Worm (Caenorhabditis elegans) whole organism, dauer: ENCODE data around the gene W03C9.8.

Experiments
- unc-62 ChIP-seq: sonication (generic microtip); optimal IDR thresholded peaks from 2 replicates; lab custom pipeline; 2017; ENCODE audit warnings: missing biosample characterization, missing genetic modification reagents, missing genetic modification characterization

W03C9.8 gene

DNA sequence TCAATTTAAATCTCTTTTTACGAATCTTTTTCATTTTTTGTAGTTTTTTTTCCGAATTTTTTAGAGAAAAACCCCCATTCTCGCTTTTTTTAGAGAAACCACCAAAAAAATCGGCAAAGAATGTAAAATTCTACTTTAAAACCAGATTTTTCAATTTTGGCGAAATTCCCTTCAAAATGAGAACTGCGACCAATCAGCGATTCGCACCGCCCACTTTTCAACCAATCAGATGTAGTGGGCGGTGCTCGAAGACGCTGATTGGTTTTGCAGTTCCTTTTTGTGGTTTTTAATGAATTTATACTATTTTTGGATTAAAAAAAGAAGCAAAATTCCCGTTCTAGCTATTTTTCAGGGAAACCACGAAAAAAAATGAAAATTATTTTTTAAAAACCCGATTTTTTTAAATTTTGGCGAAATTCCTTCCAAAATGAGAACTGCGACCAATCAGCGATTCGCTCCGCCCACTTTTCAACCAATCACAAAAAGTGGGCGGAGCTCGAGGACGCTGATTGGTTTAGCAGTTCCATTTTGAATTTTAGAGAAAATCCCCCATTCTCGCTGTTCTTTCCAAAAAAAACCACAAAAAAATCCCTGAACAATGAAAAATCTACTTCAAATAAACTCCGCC, 22.6 kb downstream of the W03C9.8 start:
- no peak for TF ChIP-seq unc-62 (GFP tag; lab: Kevin White, UChicago)

DNA sequence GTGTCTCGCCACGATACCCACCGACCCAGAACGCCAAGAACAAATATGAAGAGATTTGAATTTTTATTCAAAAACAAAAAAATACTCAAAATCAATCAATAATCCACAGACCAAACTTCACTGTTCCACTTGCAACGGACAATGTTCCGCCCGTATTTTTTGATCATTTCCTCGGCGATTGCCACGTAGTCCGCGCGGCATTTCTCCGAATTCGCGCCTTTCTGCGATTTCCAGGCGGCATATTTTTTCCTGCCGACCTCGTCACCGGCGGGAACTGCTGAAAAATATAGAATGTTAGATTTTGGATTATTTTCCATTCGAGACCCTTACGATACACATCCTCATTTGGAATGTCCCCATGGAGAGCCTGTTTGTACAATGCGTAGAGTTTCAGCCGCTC, 23.7 kb downstream of the W03C9.8 start:
- no peak for TF ChIP-seq unc-62 (GFP tag; lab: Kevin White, UChicago)

DNA sequence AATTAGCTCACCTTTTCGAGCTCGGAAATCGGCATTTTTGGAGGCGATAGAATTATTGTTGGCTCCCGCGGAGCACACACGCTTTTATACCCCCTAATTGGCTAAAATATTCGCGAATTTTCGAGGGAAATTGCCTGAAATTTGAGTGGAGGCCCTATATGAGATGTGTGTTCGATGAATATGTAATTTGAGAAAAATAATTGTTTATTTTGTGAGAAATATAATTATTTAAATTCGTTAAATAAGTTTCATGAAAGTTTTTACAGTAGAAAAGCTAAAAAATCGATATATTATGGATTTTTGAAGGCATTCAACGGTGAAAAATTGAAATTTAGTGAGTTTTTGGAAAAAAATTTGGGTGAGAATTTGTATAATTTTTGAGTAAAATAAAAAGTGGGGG, 25.1 kb downstream of the W03C9.8 start, which contains the start of gene acbp-6:
TSS of gene acbp-6 (minus strand) at position 101 of the 400 bp plus-strand sequence.
- no peak for TF ChIP-seq unc-62 (GFP tag; lab: Kevin White, UChicago)

DNA sequence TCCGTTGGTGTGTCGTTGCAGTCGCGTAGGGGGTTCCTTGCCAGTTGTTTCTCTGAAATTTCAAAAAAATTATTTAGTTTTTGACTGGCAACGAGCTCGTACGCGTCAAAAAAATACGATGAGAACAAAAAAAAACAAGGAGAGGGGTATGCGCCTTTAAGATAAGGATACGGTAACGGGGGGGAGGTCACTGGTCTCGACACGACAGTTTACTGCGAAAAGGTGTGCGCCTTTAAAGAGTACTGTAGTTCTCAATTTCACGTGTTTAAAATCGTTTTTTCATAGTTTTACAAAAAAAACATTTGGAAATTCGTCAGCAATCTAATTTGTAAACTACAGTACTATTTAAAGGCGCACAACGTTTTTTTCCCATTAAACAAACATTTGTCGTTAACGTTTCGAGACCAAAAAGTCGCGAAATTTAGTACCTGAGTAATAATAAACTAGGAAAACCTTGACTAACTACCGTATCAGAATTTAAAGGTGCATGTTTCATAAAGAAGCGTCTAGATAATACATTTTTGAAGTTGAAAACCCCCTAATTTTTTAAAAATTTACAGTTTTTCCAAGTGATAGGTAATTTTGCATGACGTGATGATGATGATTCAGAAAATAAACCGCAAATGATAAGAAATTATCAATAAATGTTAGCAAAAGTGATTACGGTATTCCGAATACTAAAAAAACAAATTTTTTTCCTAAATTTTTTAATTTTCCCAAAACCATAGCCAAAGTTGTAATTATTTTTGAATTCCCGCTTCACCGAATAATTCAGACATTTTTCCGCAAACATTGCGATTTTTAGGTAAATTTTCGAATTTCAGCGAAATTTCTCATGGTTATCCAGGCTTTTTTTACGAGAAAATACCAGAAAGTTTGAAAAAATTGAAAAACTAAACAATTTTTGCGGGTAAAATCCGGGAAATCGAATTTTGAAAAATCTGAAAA, 25.8 kb downstream of the W03C9.8 start:
- TF ChIP-seq unc-62 (GFP tag; lab: Kevin White, UChicago) = no peak

DNA sequence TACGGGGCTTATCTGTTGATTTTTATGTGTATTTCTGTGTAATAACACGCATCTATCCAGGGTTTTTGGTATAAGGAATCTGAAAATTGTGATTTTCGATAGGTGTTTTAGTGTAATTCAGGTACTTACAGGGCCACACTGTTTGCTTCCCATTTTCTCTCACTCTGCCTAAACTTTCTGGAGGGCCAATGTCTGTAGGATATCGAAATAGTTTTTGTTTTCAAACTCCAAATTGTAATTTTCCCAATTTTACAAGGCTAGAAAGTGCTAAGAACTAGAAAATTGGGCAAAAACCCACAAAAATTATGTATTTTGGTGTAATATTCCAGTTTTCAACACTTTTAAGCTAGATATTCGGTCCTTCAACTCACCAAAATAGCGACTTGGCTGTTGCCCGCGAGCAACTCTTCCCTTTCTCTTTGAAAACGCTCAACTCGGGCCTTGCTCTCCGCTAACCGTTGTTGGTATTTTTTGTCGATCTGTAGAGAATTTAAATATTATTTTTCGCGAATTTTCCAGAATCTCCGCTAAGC, 28.2 kb downstream of the W03C9.8 start:
- no peak for TF ChIP-seq unc-62 (GFP tag; lab: Kevin White, UChicago)

DNA sequence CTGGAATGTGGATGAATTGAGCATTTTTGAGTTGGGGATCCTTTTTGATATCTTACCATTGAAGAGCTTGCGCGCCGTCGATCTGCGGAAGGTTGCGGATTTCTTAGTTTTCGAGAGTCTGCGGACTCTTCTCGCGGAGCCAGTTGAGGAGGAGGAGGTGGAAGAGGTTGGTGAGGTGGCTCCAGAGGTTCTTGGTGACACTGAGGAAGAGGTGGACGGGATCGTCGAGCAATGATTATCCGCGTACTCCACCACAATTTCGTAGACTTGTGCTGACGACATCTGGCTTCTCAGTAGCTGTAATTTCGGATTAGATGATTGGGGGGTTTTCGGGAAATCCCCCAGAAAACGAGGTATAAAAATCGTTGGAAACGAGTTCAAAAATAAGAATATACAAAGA, 28.8 kb downstream of the W03C9.8 start, which contains the start of gene Y17G7B.21:
TSS of gene Y17G7B.21 (minus strand) at position 299 of the 400 bp plus-strand sequence.
- TF ChIP-seq unc-62 (GFP tag; lab: Kevin White, UChicago) = no peak

DNA sequence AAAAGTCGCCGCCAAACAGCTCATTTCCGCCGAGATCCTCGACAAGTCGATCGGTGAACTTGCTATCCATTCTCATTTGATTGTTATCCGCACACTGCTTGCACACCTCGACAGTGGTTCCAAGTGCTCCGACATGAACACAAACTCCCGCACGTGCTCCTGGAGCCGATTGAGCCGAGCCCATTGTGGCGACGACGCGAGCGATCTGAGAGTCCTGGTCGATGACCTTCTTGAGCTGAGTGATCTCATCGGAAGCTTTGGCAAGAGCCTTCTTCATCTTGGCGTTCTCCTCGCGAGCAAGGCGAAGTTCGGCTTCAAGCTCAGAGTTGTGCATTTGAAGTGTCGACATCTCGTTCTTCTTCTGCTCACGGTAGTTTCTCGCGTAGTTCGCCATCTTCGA, 29.9 kb downstream of the W03C9.8 start:
- TF ChIP-seq unc-62 (GFP tag; lab: Kevin White, UChicago) = no peak

DNA sequence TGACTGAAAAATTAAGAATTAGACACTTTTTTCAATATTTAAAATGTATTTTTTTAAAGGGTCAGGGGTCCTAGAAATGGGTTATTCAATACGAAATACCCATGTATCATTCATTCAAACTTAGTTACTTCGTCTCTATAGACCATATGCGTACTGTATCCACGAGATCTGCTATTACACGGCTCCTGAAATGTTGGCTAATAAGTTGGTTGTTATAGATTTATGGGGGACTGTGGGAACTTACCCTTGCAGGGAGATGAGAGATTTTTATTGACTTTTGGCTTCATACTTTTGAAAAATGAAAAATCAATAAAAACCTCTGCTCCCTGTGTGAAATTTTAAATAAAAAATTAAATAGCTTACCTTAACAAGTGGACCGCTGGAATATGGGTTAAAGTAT, 30.4 kb downstream of the W03C9.8 start:
- no peak for TF ChIP-seq unc-62 (GFP tag; lab: Kevin White, UChicago)

DNA sequence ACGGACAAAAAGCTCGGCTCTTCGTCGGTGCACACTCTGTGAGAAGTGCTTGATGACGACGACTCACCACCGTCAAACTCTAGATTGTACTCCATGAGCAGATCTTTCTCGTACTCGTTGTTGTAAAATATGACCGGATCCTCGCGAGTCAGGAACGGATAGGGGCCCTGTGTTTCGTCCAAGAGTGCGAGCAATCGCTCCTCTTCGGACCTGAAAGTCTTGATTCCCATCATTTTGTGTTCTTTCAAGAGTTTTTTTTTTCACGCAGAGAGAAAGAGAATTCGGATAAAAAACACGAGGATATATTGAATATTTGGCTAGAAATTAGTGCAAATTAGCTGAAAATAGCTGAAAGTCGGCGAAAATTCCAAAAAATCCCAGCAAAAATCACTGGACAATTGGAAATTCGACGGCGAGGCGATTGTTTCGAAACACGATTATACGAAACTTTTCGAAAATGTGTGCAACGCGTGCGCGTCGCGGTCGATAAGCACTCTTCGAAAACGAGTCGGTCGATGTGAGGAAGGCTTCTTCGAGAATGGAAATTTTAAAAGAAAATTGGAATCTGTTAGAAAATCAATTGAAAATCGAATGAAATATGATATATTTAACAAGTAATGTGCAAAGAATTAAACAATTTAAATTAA, 31.0 kb downstream of the W03C9.8 start, which contains the start of the genes ash-2 and Y17G7B.20:
TSS of gene ash-2 (plus strand) at position 390 of the 647 bp plus-strand sequence.
TSS of gene Y17G7B.20 (minus strand) at position 396 of the 647 bp plus-strand sequence.
- no peak for TF ChIP-seq unc-62 (GFP tag; lab: Kevin White, UChicago)

DNA sequence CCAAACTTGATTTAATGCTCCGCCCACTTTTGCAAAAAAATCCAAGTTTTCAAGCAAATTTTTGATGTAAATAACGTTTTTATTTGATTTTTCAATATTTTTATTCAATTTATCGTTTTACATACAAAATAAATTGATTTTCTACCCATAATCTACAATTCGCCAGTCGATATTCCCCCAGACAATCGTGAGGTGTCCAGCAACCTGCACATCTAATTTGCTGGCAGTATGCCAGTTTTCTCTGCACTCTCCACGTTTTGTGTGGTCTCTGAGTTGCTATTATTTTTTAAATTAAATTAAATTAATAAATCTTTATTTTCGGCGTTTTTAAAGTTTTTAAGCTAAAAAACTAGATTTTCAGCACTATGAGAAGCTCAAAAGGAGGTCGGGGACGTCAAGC, 31.6 kb downstream of the W03C9.8 start:
- TF ChIP-seq unc-62 (GFP tag; lab: Kevin White, UChicago) = no peak

DNA sequence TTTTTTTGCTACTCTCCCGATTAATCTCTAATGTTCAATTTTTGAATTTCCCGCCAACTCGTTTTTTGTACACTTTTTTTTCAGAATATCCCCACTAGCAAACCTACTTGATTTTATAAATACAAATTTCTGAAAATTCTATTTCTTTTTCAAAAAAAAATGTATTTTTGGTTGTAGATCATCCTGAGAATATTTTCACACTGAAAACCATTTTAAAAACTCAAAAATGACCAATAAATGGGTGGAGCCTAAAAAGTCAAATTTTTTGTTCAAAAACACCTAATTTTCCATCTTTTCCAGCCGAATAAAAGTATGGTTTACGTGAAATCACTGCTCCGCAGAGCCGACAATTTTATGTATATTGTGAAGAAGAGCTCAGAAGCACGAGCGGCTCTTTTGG, 40.2 kb downstream of the W03C9.8 start, which contains the start of gene Y17G7B.3:
TSS of gene Y17G7B.3 (plus strand) at position 301 of the 400 bp plus-strand sequence.
- no peak for TF ChIP-seq unc-62 (GFP tag; lab: Kevin White, UChicago)

DNA sequence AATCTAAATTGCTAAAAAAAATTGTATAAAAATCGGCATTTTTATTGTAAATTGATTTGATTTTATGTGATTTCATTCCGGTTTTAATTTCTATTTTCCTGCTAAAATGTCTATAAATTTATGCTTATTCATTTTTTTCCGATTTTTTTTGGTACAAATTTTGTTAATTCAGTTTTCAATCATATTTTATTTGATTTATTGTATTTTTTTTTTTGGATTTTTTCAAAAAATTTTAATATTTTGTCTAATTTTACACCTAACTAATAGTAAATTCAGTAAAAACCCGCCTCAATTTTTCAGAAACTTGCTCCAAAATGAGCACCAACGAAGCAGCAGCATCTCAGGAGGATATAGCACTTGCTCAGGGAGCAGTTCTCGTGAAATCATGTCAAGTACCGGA, 44.1 kb downstream of the W03C9.8 start, which contains the start of gene dhps-1:
TSS of gene dhps-1 (plus strand) at position 301 of the 400 bp plus-strand sequence.
- TF ChIP-seq unc-62 (GFP tag; lab: Kevin White, UChicago) = no peak

DNA sequence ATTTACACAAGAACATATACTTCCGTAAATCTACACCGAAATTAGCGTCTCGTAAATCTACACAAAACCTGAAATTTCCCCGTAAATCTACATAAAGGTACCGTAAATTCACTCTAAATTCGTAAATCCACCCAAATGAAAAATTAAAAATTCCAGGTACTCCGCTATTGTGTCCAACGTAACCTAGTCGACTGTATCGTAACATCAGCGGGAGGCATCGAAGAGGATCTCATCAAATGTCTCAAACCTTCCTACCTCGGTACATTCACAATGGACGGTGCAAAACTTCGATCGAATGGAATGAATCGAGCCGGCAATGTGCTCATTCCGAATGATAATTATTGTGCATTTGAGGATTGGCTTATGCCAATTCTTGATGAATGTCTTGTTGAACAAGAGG, 46.4 kb downstream of the W03C9.8 start:
- no peak for TF ChIP-seq unc-62 (GFP tag; lab: Kevin White, UChicago)

DNA sequence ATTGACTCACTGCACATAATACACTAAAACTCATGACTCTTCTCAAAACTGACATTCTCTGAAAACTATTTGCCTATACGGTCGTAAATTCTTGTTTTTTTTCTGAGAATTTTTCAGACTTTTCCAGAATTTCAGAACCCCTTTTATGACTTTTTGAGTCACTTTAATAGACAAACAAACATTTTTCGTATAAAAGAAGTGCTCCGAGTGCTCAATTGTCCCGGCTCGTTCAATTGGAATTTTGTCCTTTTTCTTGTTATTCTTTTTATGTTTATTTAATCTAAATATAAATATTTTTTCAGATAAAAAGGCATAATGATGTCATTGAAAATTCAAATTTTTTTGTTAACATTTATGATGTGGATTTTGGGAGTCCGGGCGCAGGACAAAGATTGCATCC, 50.3 kb downstream of the W03C9.8 start, which contains the start of gene Y17G7B.23:
TSS of gene Y17G7B.23 (plus strand) at position 301 of the 400 bp plus-strand sequence.
- no peak for TF ChIP-seq unc-62 (GFP tag; lab: Kevin White, UChicago)
